Worm (Caenorhabditis elegans) whole organism, young adult: ENCODE data around the gene nlp-51.

ENCODE experiments used
- B0019.2 ChIP-seq: fragments of 200-800 bp; sonication (Bioruptor generic); conservative IDR thresholded peaks from 2 replicates; pipeline ENCODE4 v1.3.6; 2022; ENCODE audit warnings: missing genetic modification reagents, missing genetic modification characterization, missing compliant biosample characterization
- B0035.1 ChIP-seq: sonication (generic microtip); optimal IDR thresholded peaks from 2 replicates; lab custom pipeline; 2016; ENCODE audit warnings: missing genetic modification characterization, mild to moderate bottlenecking, missing compliant biosample characterization, missing genotype, missing genetic modification reagents
- B0336.3 ChIP-seq: fragments of 200-800 bp; sonication (Bioruptor generic); IDR thresholded peaks from 2 replicates; pipeline ENCODE4 v1.3.6; 2022; ENCODE audit warnings: missing genetic modification characterization, missing compliant biosample characterization
- F39B2.1 ChIP-seq: fragments of 200-800 bp; sonication (Bioruptor generic); IDR thresholded peaks from 2 replicates; pipeline ENCODE4 v1.3.6; 2022; ENCODE audit warnings: missing genetic modification reagents, missing genetic modification characterization, missing compliant biosample characterization
- F49E8.2 ChIP-seq: sonication (generic microtip); optimal IDR thresholded peaks from 3 replicates; lab custom pipeline; 2017; ENCODE audit warnings: missing genetic modification characterization, mild to moderate bottlenecking, missing compliant biosample characterization, antibody characterized with exemption, moderate library complexity; ENCODE audit not compliant: insufficient read depth
- F52B5.7 ChIP-seq: sonication (generic microtip); optimal IDR thresholded peaks from 2 replicates; lab custom pipeline; 2016; ENCODE audit warnings: mild to moderate bottlenecking, missing genetic modification characterization, missing compliant biosample characterization
- K12H6.12 ChIP-seq: fragments of 200-800 bp; sonication (Bioruptor generic); optimal IDR thresholded peaks from 2 replicates; lab custom pipeline; 2018; ENCODE audit warnings: mild to moderate bottlenecking, missing genetic modification characterization, missing compliant biosample characterization
- T07F8.4 ChIP-seq: sonication (generic microtip); optimal IDR thresholded peaks from 2 replicates; lab custom pipeline; 2016; ENCODE audit warnings: mild to moderate bottlenecking, missing genetic modification characterization, moderate library complexity, missing compliant biosample characterization
- Y56A3A.18 ChIP-seq: fragments of 200-800 bp; sonication (Bioruptor generic); IDR thresholded peaks from 2 replicates; pipeline ENCODE4 v1.3.6; 2022; ENCODE audit warnings: missing genetic modification reagents, missing genetic modification characterization, missing compliant biosample characterization
- Y79H2A.3 ChIP-seq: fragments of 200-800 bp; sonication (Bioruptor generic); conservative IDR thresholded peaks from 2 replicates; pipeline ENCODE4 v1.3.6; 2022; ENCODE audit warnings: missing genetic modification reagents, missing genetic modification characterization, missing compliant biosample characterization
- ZK185.1 ChIP-seq: sonication (generic microtip); optimal IDR thresholded peaks from 2 replicates; lab custom pipeline; 2016; ENCODE audit warnings: mild to moderate bottlenecking, missing genetic modification characterization, missing compliant biosample characterization; ENCODE audit not compliant: poor library complexity, severe bottlenecking
- akir-1 ChIP-seq: fragments of 200-800 bp; sonication (Bioruptor generic); optimal IDR thresholded peaks from 2 replicates; lab custom pipeline; 2018; ENCODE audit warnings: mild to moderate bottlenecking, missing genetic modification characterization, moderate library complexity, missing compliant biosample characterization
- ama-1 ChIP-seq, 3 experiments: fragments of 150-350 bp in 1 of 3; sonication (generic microtip) in 2 of 3; optimal IDR thresholded peaks; 2 replicates each; lab custom pipeline; 2014 to 2018; ENCODE audit warnings: missing biosample characterization in 2 of 3, missing genetic modification characterization in 2 of 3, missing genetic modification reagents in 2 of 3
- atf-7 ChIP-seq: sonication (generic microtip); optimal IDR thresholded peaks from 2 replicates; lab custom pipeline; 2017; ENCODE audit warnings: mild to moderate bottlenecking, missing genetic modification characterization, missing compliant biosample characterization
- attf-5 ChIP-seq: fragments of 200-800 bp; sonication (Bioruptor generic); optimal IDR thresholded peaks from 2 replicates; lab custom pipeline; 2018; ENCODE audit warnings: mild to moderate bottlenecking, missing genetic modification characterization, missing compliant biosample characterization
- bed-1 ChIP-seq: fragments of 200-800 bp; sonication (Bioruptor generic); IDR thresholded peaks from 2 replicates; pipeline ENCODE4 v1.3.6; 2022; ENCODE audit warnings: missing genetic modification reagents, missing genetic modification characterization, missing compliant biosample characterization
- cebp-1 ChIP-seq, 2 experiments: fragments of 200-800 bp in 1 of 2; sonication (Bioruptor generic) in 1 of 2; sonication (generic microtip) in 1 of 2; IDR thresholded peaks in 1 of 2; optimal IDR thresholded peaks in 1 of 2; 2 replicates each; pipeline versions ENCODE4 v1.3.6 to Lab custom; 2017 to 2022; ENCODE audit warnings: missing compliant biosample characterization in 2 of 2, missing genetic modification characterization in 2 of 2, mild to moderate bottlenecking in 1 of 2, missing genetic modification reagents in 1 of 2, moderate library complexity in 1 of 2
- cebp-2 ChIP-seq: fragments of 200-800 bp; sonication (Bioruptor generic); IDR thresholded peaks from 2 replicates; pipeline ENCODE4 v1.3.6; 2022; ENCODE audit warnings: missing genetic modification characterization, missing compliant biosample characterization
- ceh-100 ChIP-seq: fragments of 200-800 bp; sonication (Bioruptor generic); IDR thresholded peaks from 2 replicates; pipeline ENCODE4 v1.3.6; 2022; ENCODE audit warnings: missing genetic modification reagents, missing genetic modification characterization, missing compliant biosample characterization
- ceh-27 ChIP-seq: fragments of 200-800 bp; sonication (Bioruptor generic); optimal IDR thresholded peaks from 2 replicates; lab custom pipeline; 2018; ENCODE audit warnings: mild to moderate bottlenecking, missing genetic modification characterization, moderate library complexity, missing compliant biosample characterization
- ceh-58 ChIP-seq: fragments of 200-800 bp; sonication (Bioruptor generic); IDR thresholded peaks from 2 replicates; pipeline ENCODE4 v1.3.6; 2022; ENCODE audit warnings: missing genetic modification characterization, missing compliant biosample characterization
- chd-7 ChIP-seq: sonication (generic microtip); optimal IDR thresholded peaks from 2 replicates; lab custom pipeline; 2016; ENCODE audit warnings: mild to moderate bottlenecking, missing genetic modification characterization, moderate library complexity, missing compliant biosample characterization
- egrh-3 ChIP-seq: fragments of 200-800 bp; sonication (Bioruptor generic); IDR thresholded peaks from 2 replicates; pipeline ENCODE4 v1.3.6; 2022; ENCODE audit warnings: missing genetic modification reagents, missing genetic modification characterization, missing compliant biosample characterization
- ekl-4 ChIP-seq: fragments of 200-800 bp; sonication (Bioruptor generic); IDR thresholded peaks from 2 replicates; pipeline ENCODE4 v1.3.6; 2022; ENCODE audit warnings: missing genetic modification reagents, missing genetic modification characterization, missing compliant biosample characterization
- hlh-12 ChIP-seq: sonication (generic microtip); optimal IDR thresholded peaks from 2 replicates; lab custom pipeline; 2016; ENCODE audit warnings: missing genetic modification characterization, missing compliant biosample characterization
- hmg-1.2 ChIP-seq: fragments of 200-800 bp; sonication (Bioruptor generic); IDR thresholded peaks from 2 replicates; pipeline ENCODE4 v1.3.6; 2022; ENCODE audit warnings: missing genetic modification reagents, missing genetic modification characterization, missing compliant biosample characterization
- hsf-1 ChIP-seq: fragments of 200-800 bp; sonication (Bioruptor generic); IDR thresholded peaks from 2 replicates; pipeline ENCODE4 v1.3.6; 2022; ENCODE audit warnings: missing genetic modification reagents, missing genetic modification characterization, missing compliant biosample characterization
- lin-26 ChIP-seq: fragments of 200-800 bp; sonication (Bioruptor generic); IDR thresholded peaks from 2 replicates; pipeline ENCODE4 v1.3.6; 2022; ENCODE audit warnings: missing genetic modification reagents, missing genetic modification characterization, missing compliant biosample characterization
- lin-35 ChIP-seq, 3 experiments: fragments of 150-350 bp in 2 of 3; sonication (generic microtip) in 1 of 3; optimal IDR thresholded peaks; 2 replicates each; lab custom pipeline; 2014 to 2018; ENCODE audit warnings: missing biosample characterization in 3 of 3, missing genetic modification characterization in 3 of 3, missing genetic modification reagents in 3 of 3
- lin-40 ChIP-seq: sonication (generic microtip); optimal IDR thresholded peaks from 2 replicates; lab custom pipeline; 2016; ENCODE audit warnings: missing genetic modification characterization, mild to moderate bottlenecking, missing compliant biosample characterization, missing genotype, missing genetic modification reagents
- lin-54 ChIP-seq: fragments of 200-800 bp; sonication (Bioruptor generic); optimal IDR thresholded peaks from 2 replicates; lab custom pipeline; 2018; ENCODE audit warnings: mild to moderate bottlenecking, missing genetic modification characterization, missing compliant biosample characterization
- lir-1 ChIP-seq: fragments of 200-800 bp; sonication (Bioruptor generic); conservative IDR thresholded peaks from 2 replicates; pipeline ENCODE4 v1.3.6; 2022; ENCODE audit warnings: missing genetic modification reagents, missing genetic modification characterization, missing compliant biosample characterization
- lsl-1 ChIP-seq: fragments of 200-800 bp; sonication (Bioruptor generic); optimal IDR thresholded peaks from 2 replicates; lab custom pipeline; 2018; ENCODE audit warnings: mild to moderate bottlenecking, missing genetic modification characterization, moderate library complexity, missing compliant biosample characterization
- madf-10 ChIP-seq: sonication (generic microtip); optimal IDR thresholded peaks from 2 replicates; lab custom pipeline; 2016; ENCODE audit warnings: mild to moderate bottlenecking, missing genetic modification characterization, missing compliant biosample characterization
- mcd-1 ChIP-seq: fragments of 200-800 bp; sonication (Bioruptor generic); IDR thresholded peaks from 2 replicates; pipeline ENCODE4 v1.3.6; 2022; ENCODE audit warnings: missing genetic modification reagents, missing genetic modification characterization, missing compliant biosample characterization
- nfya-2 ChIP-seq: fragments of 200-800 bp; sonication (Bioruptor generic); IDR thresholded peaks from 2 replicates; pipeline ENCODE4 v1.3.6; 2022; ENCODE audit warnings: missing genetic modification reagents, missing genetic modification characterization, missing compliant biosample characterization
- nhr-80 ChIP-seq: sonication (generic microtip); optimal IDR thresholded peaks from 2 replicates; lab custom pipeline; 2016; ENCODE audit warnings: missing genetic modification characterization, missing compliant biosample characterization
- pbrm-1 ChIP-seq: fragments of 200-800 bp; sonication (Bioruptor generic); IDR thresholded peaks from 2 replicates; pipeline ENCODE4 v1.3.6; 2022; ENCODE audit warnings: missing genetic modification reagents, missing genetic modification characterization, missing compliant biosample characterization
- snpc-3.4 ChIP-seq: sonication (generic microtip); optimal IDR thresholded peaks from 2 replicates; lab custom pipeline; 2017; ENCODE audit warnings: missing genetic modification characterization, mild to moderate bottlenecking, missing compliant biosample characterization, antibody characterized with exemption, moderate library complexity, missing genotype, missing genetic modification reagents
- snpc-4 ChIP-seq, 5 experiments: fragments of 150-350 bp in 1 of 5; sonication (generic microtip) in 4 of 5; optimal IDR thresholded peaks; 2 replicates each; lab custom pipeline; 2014 to 2018; ENCODE audit warnings: missing genetic modification characterization in 5 of 5, missing biosample characterization in 3 of 5, antibody characterized with exemption in 2 of 5, mild to moderate bottlenecking in 2 of 5, missing compliant biosample characterization in 2 of 5, missing genotype in 2 of 5, moderate library complexity in 2 of 5, missing genetic modification reagents in 1 of 5
- somi-1 ChIP-seq: fragments of 200-800 bp; sonication (Bioruptor generic); optimal IDR thresholded peaks from 2 replicates; lab custom pipeline; 2018; ENCODE audit warnings: mild to moderate bottlenecking, missing genetic modification characterization, missing compliant biosample characterization
- sptf-2 ChIP-seq: fragments of 200-800 bp; sonication (Bioruptor generic); optimal IDR thresholded peaks from 2 replicates; lab custom pipeline; 2018; ENCODE audit warnings: mild to moderate bottlenecking, missing genetic modification characterization, missing compliant biosample characterization
- tbp1 ChIP-seq: fragments of 200-800 bp; sonication (Bioruptor generic); optimal IDR thresholded peaks from 2 replicates; lab custom pipeline; 2018; ENCODE audit warnings: mild to moderate bottlenecking, missing genetic modification characterization, missing compliant biosample characterization
- unc-130 ChIP-seq: sonication (generic microtip); optimal IDR thresholded peaks from 2 replicates; lab custom pipeline; 2016; ENCODE audit warnings: missing genetic modification reagents, missing genetic modification characterization, missing compliant biosample characterization
- ztf-18 ChIP-seq: sonication (generic microtip); optimal IDR thresholded peaks from 2 replicates; lab custom pipeline; 2016; ENCODE audit warnings: missing genotype, mild to moderate bottlenecking, missing genetic modification characterization, missing compliant biosample characterization

nlp-51 gene

DNA sequence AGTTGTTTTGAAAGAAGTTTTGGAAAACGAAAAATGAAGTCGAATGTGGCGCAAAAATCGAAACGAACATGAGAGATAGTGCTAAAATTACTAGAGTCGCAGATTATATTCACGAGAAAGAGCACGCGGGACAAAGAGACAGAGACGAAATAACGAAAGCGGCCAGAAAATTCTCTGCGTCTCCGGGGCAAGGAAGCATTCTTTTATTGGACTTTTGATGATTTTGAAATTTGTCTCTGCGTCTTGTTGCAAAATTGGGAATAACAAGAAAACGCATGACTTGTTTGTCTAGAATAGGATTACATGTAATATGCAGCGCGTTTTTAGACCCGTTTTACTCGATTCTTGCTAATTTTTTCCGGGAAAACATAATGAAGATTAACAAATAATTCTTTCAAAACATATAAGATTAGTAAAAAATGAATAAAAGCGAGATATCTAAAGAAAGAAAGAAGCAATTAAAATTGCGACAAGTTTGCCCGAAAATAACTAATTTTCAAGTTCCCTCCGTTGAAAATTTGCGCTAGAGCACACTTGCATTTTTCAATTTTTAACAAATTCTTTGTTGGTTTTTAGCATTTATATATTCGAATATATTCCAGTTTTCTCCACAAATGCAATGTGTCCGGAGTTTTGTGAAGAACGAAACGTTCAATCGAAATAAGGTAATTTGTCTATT is 28.5 kb upstream of the nlp-51 start, which contains the start of the genes B0491.6 and pigm-1:
Gene B0491.6, minus strand, starts transcription at position 466 of the 679 bp plus-strand sequence.
Gene pigm-1, plus strand, starts transcription at position 568 of the 679 bp plus-strand sequence.
- no peak for TF ChIP-seq lin-26 (GFP tag; lab: Robert Waterston, UW)
- TF ChIP-seq atf-7 = no peak
- no peak for TF ChIP-seq T07F8.4
- peak; percentile 6 for TF ChIP-seq madf-10 (tag; lab: Kevin White, UChicago)
- peak in 2 of 3 experiments; percentile 38 to 63 for TF ChIP-seq lin-35 (GFP tag; optimal IDR thresholded peaks at IDR 0.05; lab: Kevin White, UChicago)
- no peak for TF ChIP-seq ekl-4 (GFP tag; lab: Robert Waterston, UW)
- no peak for TF ChIP-seq lsl-1
- TF ChIP-seq unc-130 (GFP tag; lab: Kevin White, UChicago) = no peak
- no peak for TF ChIP-seq ceh-100 (GFP tag; lab: Robert Waterston, UW)
- peak; percentile 64 for TF ChIP-seq lin-40 (tag; lab: Kevin White, UChicago)
- TF ChIP-seq ceh-58 (GFP tag; lab: Robert Waterston, UW) = no peak
- TF ChIP-seq hlh-12 (tag; lab: Kevin White, UChicago) = no peak
- TF ChIP-seq hmg-1.2 = peak; percentile 94
- TF ChIP-seq nfya-2 (GFP tag; lab: Robert Waterston, UW) = no peak
- TF ChIP-seq somi-1 = no peak
- no peak for TF ChIP-seq sptf-2 (GFP tag; lab: Kevin White, UChicago)
- peak; percentile 90 for TF ChIP-seq attf-5 (GFP tag; lab: Kevin White, UChicago)
- TF ChIP-seq mcd-1 (GFP tag; lab: Robert Waterston, UW) = peak; percentile 61; the same call in 1 of the 2 replicates
- no peak for TF ChIP-seq chd-7 (tag; lab: Kevin White, UChicago)
- peak; percentile 30 for TF ChIP-seq tbp1
- TF ChIP-seq nhr-80 (tag; lab: Kevin White, UChicago) = peak; percentile 42
- TF ChIP-seq ZK185.1 = peak; percentile 22
- TF ChIP-seq bed-1 (GFP tag; lab: Robert Waterston, UW) = no peak
- no peak for TF ChIP-seq F49E8.2
- no peak for TF ChIP-seq akir-1 (GFP tag; lab: Kevin White, UChicago)
- TF ChIP-seq cebp-2 (GFP tag; lab: Robert Waterston, UW) = no peak
- no peak for TF ChIP-seq egrh-3 (GFP tag; lab: Robert Waterston, UW)
- peak; percentile 77 for TF ChIP-seq ztf-18 (tag; lab: Kevin White, UChicago)
- TF ChIP-seq F39B2.1 (GFP tag; lab: Robert Waterston, UW) = no peak
- TF ChIP-seq pbrm-1 (GFP tag; lab: Robert Waterston, UW) = 0 out of 2 replicates have a peak, but pooled peaks have one; percentile 16
- TF ChIP-seq Y56A3A.18 (GFP tag; lab: Robert Waterston, UW) = no peak
- no peak for TF ChIP-seq ama-1 (optimal IDR thresholded peaks at IDR 0.05; lab: Kevin White, UChicago)
- no peak for TF ChIP-seq ama-1 (GFP tag; optimal IDR thresholded peaks at IDR 0.05; lab: Kevin White, UChicago)
- TF ChIP-seq K12H6.12 = peak; percentile 70
- 0 out of 2 replicates have a peak, but pooled peaks have one; percentile 39 for TF ChIP-seq hsf-1
- peak; percentile 16 for TF ChIP-seq ceh-27 (GFP tag; lab: Kevin White, UChicago)
- no peak for TF ChIP-seq B0035.1
- TF ChIP-seq snpc-4 (GFP tag; optimal IDR thresholded peaks at IDR 0.05; lab: Kevin White, UChicago) = peak; percentile 12
- peak in 3 of 4 experiments; percentile 19 to 53 (median 50) for TF ChIP-seq snpc-4 (tag; optimal IDR thresholded peaks at IDR 0.05; lab: Kevin White, UChicago)
- TF ChIP-seq F52B5.7 (tag; lab: Kevin White, UChicago) = no peak
- peak; percentile 62 for TF ChIP-seq lin-54
- 0 out of 2 replicates have a peak, but pooled peaks have one; percentile 10 for TF ChIP-seq lir-1 (GFP tag; lab: Robert Waterston, UW)
- TF ChIP-seq B0019.2 (GFP tag; lab: Robert Waterston, UW) = no peak
- TF ChIP-seq snpc-3.4 (tag; lab: Kevin White, UChicago) = no peak
- no peak for TF ChIP-seq B0336.3 (GFP tag; lab: Robert Waterston, UW)
- TF ChIP-seq cebp-1 (GFP tag; IDR thresholded peaks at IDR 0.05; lab: Robert Waterston, UW) = peak; percentile 62; the same call in 1 of the 2 replicates
- peak; percentile 91 for TF ChIP-seq cebp-1 (tag; optimal IDR thresholded peaks at IDR 0.05; lab: Kevin White, UChicago)
- TF ChIP-seq Y79H2A.3 = no peak
